Worm (Caenorhabditis elegans) whole organism, dauer: ENCODE results near the gene C29E4.10.

Experiments used
- unc-62 ChIP-seq: sonication (generic microtip); optimal IDR thresholded peaks from 2 replicates; lab custom pipeline; 2017; ENCODE audit warnings: missing biosample characterization, missing genetic modification reagents, missing genetic modification characterization

The C29E4.10 gene

ce11 chrIII:7922207-7922606 lies 15.4 kb upstream of the C29E4.10 start, which contains the start of gene C29E4.17:
C29E4.17 (plus strand) TSS chrIII:7922507.
- TF ChIP-seq unc-62 (GFP tag; lab: Kevin White, UChicago): no peak

- no peak for TF ChIP-seq unc-62 (GFP tag; lab: Kevin White, UChicago)
Measured at ce11 chrIII:7924821-7925220, 12.8 kb upstream of the C29E4.10 start, which contains the start of gene tag-250. tag-250 (minus strand) TSS chrIII:7924921.

DNA sequence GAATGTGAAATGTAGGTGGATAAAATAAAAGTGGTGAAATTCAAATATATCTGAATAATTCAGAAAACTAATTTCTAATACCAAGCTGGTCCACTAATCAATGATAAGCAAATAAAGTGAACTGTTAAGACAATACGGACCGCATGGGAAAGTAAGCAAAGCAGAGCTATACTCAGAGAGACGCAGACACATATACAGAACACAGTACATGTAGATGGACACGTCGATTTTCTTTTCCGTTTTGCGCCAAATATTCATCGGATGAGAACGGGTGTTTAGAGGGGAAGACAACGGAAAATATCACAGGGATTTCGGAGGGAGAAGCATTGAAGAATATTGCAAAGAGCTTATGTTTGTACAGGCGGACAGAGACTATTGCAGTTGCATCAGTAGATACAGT lies 11.7 kb upstream of the C29E4.10 start:
- no peak for TF ChIP-seq unc-62 (GFP tag; lab: Kevin White, UChicago)

DNA sequence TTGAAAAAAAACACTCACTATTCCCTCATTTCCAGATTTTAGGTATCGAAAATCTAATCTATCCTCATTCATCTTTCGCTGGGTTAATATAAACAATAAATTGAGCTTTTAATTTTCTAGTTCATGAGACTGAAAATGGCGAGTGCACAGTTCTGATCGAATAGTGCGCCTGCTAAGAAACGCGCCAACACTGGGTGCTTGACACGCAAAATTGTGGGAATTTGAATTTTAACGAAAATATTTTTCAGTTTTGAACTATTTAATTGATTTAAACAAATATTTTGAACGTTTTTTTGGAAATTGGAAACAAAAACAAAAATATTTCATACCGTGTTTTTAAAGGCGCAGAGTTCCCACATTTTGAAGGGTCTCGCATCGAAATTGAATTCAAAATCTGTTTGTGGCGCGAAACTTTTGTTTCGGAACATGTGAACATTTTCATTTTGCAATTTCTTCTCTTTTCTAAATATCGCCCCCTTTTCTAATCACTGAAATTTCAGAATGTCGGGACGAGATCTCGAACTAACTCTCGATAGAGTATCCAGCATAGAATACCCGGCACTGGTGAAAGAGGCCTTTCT lies 9.0 kb upstream of the C29E4.10 start, which contains the start of the genes C29E4.13 and npp-15:
Gene C29E4.13, minus strand, starts transcription at position 169 of the 581 bp plus-strand sequence.
Gene npp-15, plus strand, starts transcription at position 495 of the 581 bp plus-strand sequence.
- no peak for TF ChIP-seq unc-62 (GFP tag; lab: Kevin White, UChicago)

ce11 chrIII:7933235-7933634 lies 4.4 kb upstream of the C29E4.10 start, which contains the start of gene ran-2:
ran-2 (plus strand) TSS chrIII:7933535.
- no peak for TF ChIP-seq unc-62 (GFP tag; lab: Kevin White, UChicago)

DNA sequence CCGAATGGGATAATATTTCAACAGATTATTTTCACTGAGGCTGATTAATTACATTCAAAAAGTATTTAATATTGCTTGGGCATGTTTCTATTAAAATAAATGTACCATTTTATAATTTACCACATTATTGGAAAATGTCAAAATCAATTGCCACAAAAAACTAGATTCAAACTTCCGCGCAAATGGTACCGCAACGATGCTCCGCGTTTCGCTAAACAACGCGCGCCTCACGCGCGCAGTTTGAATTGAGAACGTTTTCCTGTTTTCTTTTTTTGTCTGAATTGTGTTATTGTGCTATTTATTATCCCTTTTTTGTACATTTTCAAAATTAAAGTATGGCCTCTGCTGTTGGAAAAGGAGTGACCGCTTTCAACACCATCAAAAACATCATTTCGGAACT lies 3.2 kb downstream of the C29E4.10 start, which contains the start of gene C29E4.12:
Gene C29E4.12, plus strand, starts transcription at position 333 of the 400 bp plus-strand sequence.
- TF ChIP-seq unc-62 (GFP tag; lab: Kevin White, UChicago): no peak

ce11 chrIII:7941417-7941816 lies 3.8 kb downstream of the C29E4.10 start, which contains the start of gene kle-2:
kle-2 (plus strand) TSS chrIII:7941717.
- TF ChIP-seq unc-62 (GFP tag; lab: Kevin White, UChicago): no peak

- TF ChIP-seq unc-62 (GFP tag; lab: Kevin White, UChicago): no peak
Measured at ce11 chrIII:7946968-7947491, 9.4 kb downstream of the C29E4.10 start, which contains the start of gene gsto-1. gsto-1 (minus strand) TSS chrIII:7947018.

DNA sequence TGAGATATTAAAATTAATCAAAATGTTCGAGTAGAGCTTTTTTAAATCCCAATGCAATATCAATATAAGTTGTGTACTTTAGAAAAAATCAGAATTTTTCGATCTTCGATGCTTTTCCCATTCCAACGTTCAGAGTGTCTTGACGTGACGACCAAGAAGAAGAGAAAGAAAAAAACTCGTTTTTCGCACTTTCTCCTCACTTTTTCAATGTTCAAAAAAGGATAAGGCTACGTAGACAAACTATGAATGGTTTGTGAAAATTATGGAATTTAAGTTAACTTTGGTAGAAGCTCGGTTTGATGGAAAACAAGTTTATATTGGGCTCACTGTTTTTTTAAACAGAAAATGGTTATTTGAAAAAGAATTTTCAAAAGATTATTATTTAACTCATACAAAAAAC lies 10.0 kb downstream of the C29E4.10 start:
- TF ChIP-seq unc-62 (GFP tag; lab: Kevin White, UChicago): no peak

DNA sequence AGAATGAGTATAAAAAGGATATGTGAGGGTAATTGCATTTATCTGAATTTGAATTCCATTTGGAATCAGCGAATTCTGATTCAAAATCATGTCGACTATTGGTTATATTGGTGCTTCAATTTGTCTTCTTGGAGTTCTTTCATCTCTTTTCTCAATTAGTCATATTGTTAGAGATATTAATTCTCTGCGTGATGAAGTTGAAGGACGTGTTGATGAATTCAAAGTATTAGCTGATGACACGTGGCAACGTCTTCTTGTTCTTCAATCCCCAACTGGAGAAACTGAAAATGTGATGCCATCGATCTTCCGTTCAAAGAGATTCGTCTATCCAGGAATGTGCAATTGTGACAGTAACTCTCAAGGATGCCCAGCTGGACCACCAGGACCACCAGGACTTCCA lies 11.2 kb downstream of the C29E4.10 start, which contains the start of gene col-90:
Gene col-90, plus strand, starts transcription at position 37 of the 400 bp plus-strand sequence.
- TF ChIP-seq unc-62 (GFP tag; lab: Kevin White, UChicago): no peak

DNA sequence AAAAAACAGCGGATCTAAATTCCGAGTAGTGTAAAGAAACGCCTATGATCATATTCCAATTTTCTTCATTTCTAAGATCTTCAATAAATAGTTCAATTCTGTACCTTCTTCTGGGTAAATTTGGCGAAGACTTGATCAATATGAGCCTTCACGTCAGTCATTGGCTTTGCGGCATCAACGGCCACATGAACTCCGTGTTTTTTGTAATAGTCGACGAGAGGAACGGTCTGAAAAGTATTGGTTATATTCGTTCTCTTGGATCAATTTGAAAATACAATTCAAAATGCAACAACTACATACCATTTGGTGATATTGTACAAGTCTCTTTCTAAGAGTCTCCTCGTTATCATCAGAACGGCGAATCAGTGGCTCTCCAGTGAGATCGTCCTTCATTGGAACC lies 12.8 kb downstream of the C29E4.10 start:
- no peak for TF ChIP-seq unc-62 (GFP tag; lab: Kevin White, UChicago)

- no peak for TF ChIP-seq unc-62 (GFP tag; lab: Kevin White, UChicago)
Measured at ce11 chrIII:7952077-7952765, 14.6 kb downstream of the C29E4.10 start, which contains the start of gene C29E4.15. C29E4.15 (plus strand) TSS chrIII:7952623.

ce11 chrIII:7953208-7953607 lies 15.6 kb downstream of the C29E4.10 start, which contains the start of gene let-754:
let-754 (minus strand) TSS chrIII:7953308.
- TF ChIP-seq unc-62 (GFP tag; lab: Kevin White, UChicago): no peak

DNA sequence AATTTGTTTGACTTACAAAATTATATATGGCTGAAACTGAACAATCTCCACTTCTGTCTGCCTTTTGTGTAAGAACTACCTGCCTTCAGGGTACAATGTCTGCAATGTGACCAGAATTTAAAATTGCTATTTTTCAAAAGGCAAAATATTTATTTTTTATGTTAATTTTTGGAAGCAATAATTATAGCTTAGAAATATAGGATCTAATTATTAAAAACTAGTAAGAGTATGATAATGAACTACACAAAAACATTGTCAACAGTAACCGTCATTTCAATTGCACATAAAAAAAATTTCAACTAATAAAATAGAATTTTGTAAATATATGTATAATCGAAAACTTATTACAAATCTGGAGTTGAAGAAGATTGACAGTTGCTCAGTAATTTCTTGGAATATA lies 19.3 kb downstream of the C29E4.10 start, which contains the start of gene C29E4.9:
Gene C29E4.9, minus strand, starts transcription at position 101 of the 400 bp plus-strand sequence.
- no peak for TF ChIP-seq unc-62 (GFP tag; lab: Kevin White, UChicago)

DNA sequence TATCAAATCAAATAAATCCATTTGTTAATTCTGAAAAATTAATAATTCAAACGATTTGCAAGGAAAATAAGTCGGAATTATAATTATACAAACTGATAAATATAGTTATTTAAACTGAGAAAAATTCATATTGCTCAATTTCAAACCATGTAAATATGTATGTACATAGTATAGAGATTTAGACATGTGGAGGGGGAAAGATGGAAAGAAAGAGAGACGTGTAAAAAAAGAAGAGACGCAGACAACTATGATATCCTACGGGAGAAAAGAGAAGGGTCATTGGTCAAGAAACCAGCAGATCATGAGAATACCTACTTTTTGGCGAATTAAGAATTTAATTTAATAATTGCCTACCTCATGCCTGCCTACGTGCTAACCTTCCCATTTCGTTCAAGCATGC lies 20.4 kb downstream of the C29E4.10 start, which contains the start of gene C29E4.11:
Gene C29E4.11, minus strand, starts transcription at position 30 of the 400 bp plus-strand sequence.
- TF ChIP-seq unc-62 (GFP tag; lab: Kevin White, UChicago): no peak
